Worm (Caenorhabditis elegans): ENCODE results near the gene T24C2.3.

The T24C2.3 gene

DNA sequence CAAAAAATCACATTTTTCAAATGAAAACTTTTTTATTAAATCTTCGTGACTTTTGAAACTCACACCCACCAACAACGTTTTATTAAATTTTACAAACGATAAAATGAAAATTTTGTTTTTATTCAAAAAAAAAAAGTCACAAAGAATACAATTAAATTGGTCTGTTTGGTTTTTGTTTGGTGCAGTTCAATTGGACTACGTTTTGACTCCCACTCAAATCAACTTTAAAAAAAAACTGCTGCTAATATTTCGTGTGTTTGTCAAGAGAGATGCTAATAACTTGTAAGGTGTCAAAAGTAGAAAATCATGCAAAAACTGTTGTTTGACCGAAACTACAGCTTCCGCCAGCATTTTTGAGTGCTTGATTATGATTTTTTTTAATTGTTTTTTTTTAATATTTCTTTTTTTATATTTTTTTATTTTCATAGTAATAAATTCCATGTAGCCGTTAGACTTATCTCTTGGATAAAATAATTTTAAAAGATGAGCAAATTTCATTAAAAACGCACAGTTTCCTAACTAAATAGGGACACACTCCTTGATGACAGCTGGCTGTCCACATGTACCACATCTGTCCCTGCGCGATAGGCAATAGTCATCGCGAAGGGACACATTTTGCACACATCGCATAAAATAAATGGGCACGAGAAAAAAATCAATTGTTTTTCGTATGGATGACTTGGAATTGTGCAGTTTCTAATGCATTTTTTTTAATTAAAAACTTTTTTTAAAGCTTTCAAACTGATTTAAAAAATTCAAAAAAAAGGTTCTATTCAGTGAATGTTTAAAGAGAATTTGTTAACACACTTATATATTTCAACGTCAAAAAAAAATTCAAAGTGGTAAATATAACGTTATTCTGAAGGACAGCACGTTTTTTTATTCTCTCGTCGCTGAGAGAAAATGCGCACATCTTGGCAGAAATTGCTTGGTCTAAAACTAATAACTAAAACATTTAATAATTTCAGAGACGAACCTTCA is 17.7 kb upstream of the T24C2.3 start (continued):
- TF ChIP-seq F22D6.2 (tag; optimal IDR thresholded peaks at IDR 0.05) (peak; percentile 97), repo-1 (tag; optimal IDR thresholded peaks at IDR 0.05) (peak; percentile 100), snpc-3.4 (tag; optimal IDR thresholded peaks at IDR 0.05) (no peak), hsf-1 (GFP tag; IDR thresholded peaks at IDR 0.05) (no peak), attf-6 (GFP tag; IDR thresholded peaks at IDR 0.05) (peak; percentile 61; the same call in 1 of the 2 replicates), die-1 (tag; optimal IDR thresholded peaks at IDR 0.05) (peak; percentile 59), unc-62 (GFP tag; optimal IDR thresholded peaks at IDR 0.05) (peak; percentile 79), T26A5.8 (tag; optimal IDR thresholded peaks at IDR 0.05) (peak; percentile 27), lin-26 (GFP tag; IDR thresholded peaks at IDR 0.05) (peak; percentile 85), madf-8 (GFP tag; conservative IDR thresholded peaks at IDR 0.05) (no peak), Y56A3A.18 (GFP tag; IDR thresholded peaks at IDR 0.05) (peak; percentile 100), nhr-179 (tag; optimal IDR thresholded peaks at IDR 0.05) (peak; percentile 87), K11D2.4 (GFP tag; IDR thresholded peaks at IDR 0.05) (peak; percentile 100), zim-3 (tag; optimal IDR thresholded peaks at IDR 0.05) (peak; percentile 14), F52B5.7 (tag; optimal IDR thresholded peaks at IDR 0.05) (peak; percentile 90), F55B11.4 (tag; optimal IDR thresholded peaks at IDR 0.05; ENCODE audit: borderline replicate concordance, insufficient read depth) (no peak), Y95B8A.8 (GFP tag; IDR thresholded peaks at IDR 0.05) (0 out of 2 replicates have a peak, but pooled peaks have one; percentile 64), ztf-26 (tag; optimal IDR thresholded peaks at IDR 0.05) (peak; percentile 100), hlh-26 (GFP tag; conservative IDR thresholded peaks at IDR 0.05) (no peak), sdz-38 (tag; optimal IDR thresholded peaks at IDR 0.05) (no peak), madf-6 (GFP tag; IDR thresholded peaks at IDR 0.05) (no peak), ekl-4 (GFP tag; IDR thresholded peaks at IDR 0.05) (peak; percentile 94), lsy-27 (tag; optimal IDR thresholded peaks at IDR 0.05; ENCODE audit: borderline replicate concordance, insufficient read depth) (peak; percentile 66), cebp-2 (GFP tag; IDR thresholded peaks at IDR 0.05) (peak; percentile 98), aptf-2 (GFP tag; conservative IDR thresholded peaks at IDR 0.05) (no peak), ceh-100 (GFP tag; IDR thresholded peaks at IDR 0.05) (peak; percentile 71; the same call in 1 of the 2 replicates), nhr-27 (tag; optimal IDR thresholded peaks at IDR 0.05) (peak; percentile 95), F10E7.11 (tag; optimal IDR thresholded peaks at IDR 0.05) (peak; percentile 97), F49E8.2 (tag; optimal IDR thresholded peaks at IDR 0.05; ENCODE audit: insufficient read depth) (no peak), T07F8.4 (tag; optimal IDR thresholded peaks at IDR 0.05) (peak; percentile 95), let-607 (tag; optimal IDR thresholded peaks at IDR 0.05) (peak; percentile 78 to 95), hrde-1 (tag; optimal IDR thresholded peaks at IDR 0.05; ENCODE audit: borderline replicate concordance) (no peak), Y67H2A.10 (GFP tag; conservative IDR thresholded peaks at IDR 0.05) (peak; percentile 48; the same call in 1 of the 2 replicates), F57A8.1 (GFP tag; optimal IDR thresholded peaks at IDR 0.05) (peak; percentile 95), nhr-90 (tag; optimal IDR thresholded peaks at IDR 0.05) (peak; percentile 91), sea-2 (GFP tag; IDR thresholded peaks at IDR 0.05) (peak; percentile 86), pha-4 (tag; optimal IDR thresholded peaks at IDR 0.05) (peak; percentile 40), nfya-2 (GFP tag; IDR thresholded peaks at IDR 0.05) (no peak), F57C9.4 (tag; optimal IDR thresholded peaks at IDR 0.05) (peak; percentile 81), tlf-1 (GFP tag; optimal IDR thresholded peaks at IDR 0.05) (peak; percentile 99), somi-1 (GFP tag; optimal IDR thresholded peaks at IDR 0.05) (peak; percentile 97), mes-4 (tag; optimal IDR thresholded peaks at IDR 0.05) (no peak), C17E4.6 (GFP tag; IDR thresholded peaks at IDR 0.05) (peak; percentile 96), aptf-3 (GFP tag; IDR thresholded peaks at IDR 0.05) (no peak), hmg-20 (GFP tag; IDR thresholded peaks at IDR 0.05) (peak; percentile 97), ceh-40 (GFP tag; IDR thresholded peaks at IDR 0.05) (no peak)

Measured in whole organism, young adult.